Fruit fly (Drosophila melanogaster): Measurements from ENCODE around the gene CG42521.

DNA sequence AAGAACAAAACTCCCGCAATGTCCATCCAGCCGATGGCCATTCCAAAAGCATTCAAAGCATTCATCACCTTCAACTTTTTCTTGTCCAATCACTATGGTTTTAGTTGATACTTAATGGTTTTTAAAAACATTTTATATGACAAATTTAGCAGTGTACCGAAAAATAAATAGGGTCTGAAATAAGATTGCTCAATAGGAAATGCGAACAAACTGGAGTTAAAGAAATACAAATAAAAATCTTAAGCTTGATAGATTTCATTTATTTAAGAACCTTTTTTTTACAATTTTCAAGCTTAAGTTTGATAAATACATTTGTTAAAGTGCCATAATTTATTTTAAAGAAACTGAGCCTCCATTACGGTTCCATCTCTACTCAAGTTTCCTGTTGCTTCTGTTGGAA is 2.1 kb upstream of the CG42521 start, which contains the start of gene CG43127:
- TF ChIP-seq CG8478 (optimal IDR thresholded peaks at IDR 0.05) = no peak
- no peak for TF ChIP-seq CTCF (optimal IDR thresholded peaks at IDR 0.05)
